Fruit fly (Drosophila melanogaster) Kc167 (cell line): Measurements from ENCODE around the gene fd3F.

Experiments
- Myc ChIP-seq: fragments of >200 bp; optimal IDR thresholded peaks from 2 replicates; lab custom pipeline; 2017; ENCODE audit warnings: missing external identifiers
- Sin3A ChIP-seq: fragments of >200 bp; optimal IDR thresholded peaks from 2 replicates; lab custom pipeline; 2018; ENCODE audit warnings: missing external identifiers
- insv ChIP-seq: fragments of >200 bp; optimal IDR thresholded peaks from 3 replicates; lab custom pipeline; 2018; ENCODE audit warnings: missing external identifiers
- psq ChIP-seq: fragments of >200 bp; optimal IDR thresholded peaks from 2 replicates; lab custom pipeline; 2017; ENCODE audit warnings: missing external identifiers

DNA sequence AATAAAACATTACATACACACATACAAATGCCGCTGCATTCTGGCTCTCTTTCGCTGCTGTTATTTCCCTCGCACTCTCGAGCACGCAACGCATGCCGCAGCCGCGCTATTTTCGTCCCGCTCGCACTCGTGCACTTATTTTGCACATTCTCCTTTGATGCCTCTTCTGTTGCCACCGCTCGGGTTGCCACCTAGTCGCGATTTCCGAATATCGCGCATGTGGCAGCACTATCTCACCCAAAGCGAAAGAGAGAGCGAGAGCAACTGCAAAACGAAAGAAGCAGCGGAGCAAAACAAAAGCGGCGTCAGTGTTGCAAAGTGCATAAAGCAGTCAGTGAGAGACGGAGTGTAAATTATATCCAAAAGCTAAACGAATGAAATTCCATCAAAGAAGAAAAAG, 21.2 kb upstream of the fd3F start:
- TF ChIP-seq Sin3A (lab: Kevin White, UChicago) (no peak), psq (lab: Kevin White, UChicago) (peak; percentile 12), Myc (lab: Kevin White, UChicago) (no peak), insv (lab: Kevin White, UChicago) (no peak)
